Worm (Caenorhabditis elegans) whole organism, late embryonic: ENCODE measurements around the gene lin-15A.

Source experiments
- C08G9.2 ChIP-seq: sonication (generic microtip); optimal IDR thresholded peaks from 2 replicates; lab custom pipeline; 2016; ENCODE audit warnings: mild to moderate bottlenecking, missing genetic modification characterization, moderate library complexity, missing compliant biosample characterization
- F13H6.1 ChIP-seq: sonication (generic microtip); optimal IDR thresholded peaks from 2 replicates; lab custom pipeline; 2016; ENCODE audit warnings: missing genetic modification characterization, missing compliant biosample characterization
- K09A11.1 ChIP-seq: sonication (generic microtip); optimal IDR thresholded peaks from 2 replicates; lab custom pipeline; 2017; ENCODE audit warnings: antibody characterized with exemption, mild to moderate bottlenecking, missing genetic modification characterization, missing compliant biosample characterization; ENCODE audit not compliant: insufficient read depth
- ahr-1 ChIP-seq: sonication (generic microtip); optimal IDR thresholded peaks from 2 replicates; lab custom pipeline; 2016; ENCODE audit warnings: missing genetic modification characterization, missing compliant biosample characterization
- ceh-18 ChIP-seq: sonication (generic microtip); optimal IDR thresholded peaks from 2 replicates; lab custom pipeline; 2016; ENCODE audit warnings: missing genetic modification characterization, missing compliant biosample characterization
- ceh-19 ChIP-seq: fragments of 200-800 bp; sonication (Bioruptor generic); optimal IDR thresholded peaks from 2 replicates; lab custom pipeline; 2018; ENCODE audit warnings: mild to moderate bottlenecking, missing genetic modification characterization, missing compliant biosample characterization
- ceh-2 ChIP-seq: sonication (generic microtip); optimal IDR thresholded peaks from 2 replicates; lab custom pipeline; 2016; ENCODE audit warnings: missing genotype, missing genetic modification characterization, missing compliant biosample characterization
- ceh-22 ChIP-seq: sonication (generic microtip); optimal IDR thresholded peaks from 2 replicates; lab custom pipeline; 2017; ENCODE audit warnings: missing biosample characterization, missing genetic modification characterization
- ceh-24 ChIP-seq: sonication (generic microtip); optimal IDR thresholded peaks from 2 replicates; lab custom pipeline; 2016; ENCODE audit warnings: mild to moderate bottlenecking, missing genetic modification characterization, missing compliant biosample characterization
- ceh-30 ChIP-seq: fragments of 150-350 bp; optimal IDR thresholded peaks from 2 replicates; lab custom pipeline; 2014; ENCODE audit warnings: missing biosample characterization, missing genetic modification characterization
- ceh-31 ChIP-seq: sonication (generic microtip); optimal IDR thresholded peaks from 2 replicates; lab custom pipeline; 2016; ENCODE audit warnings: missing genetic modification characterization, missing compliant biosample characterization
- ceh-34 ChIP-seq: sonication (generic microtip); optimal IDR thresholded peaks from 2 replicates; lab custom pipeline; 2016; ENCODE audit warnings: mild to moderate bottlenecking, missing genetic modification characterization, missing compliant biosample characterization
- ceh-45 ChIP-seq: fragments of 200-800 bp; sonication (Bioruptor generic); IDR thresholded peaks from 2 replicates; pipeline ENCODE4 v1.3.6; 2022; ENCODE audit warnings: missing genetic modification reagents, missing genetic modification characterization, missing compliant biosample characterization
- che-1 ChIP-seq: sonication (generic microtip); optimal IDR thresholded peaks from 2 replicates; lab custom pipeline; 2016; ENCODE audit warnings: mild to moderate bottlenecking, missing genetic modification characterization, missing compliant biosample characterization
- dmd-4 ChIP-seq: sonication (generic microtip); optimal IDR thresholded peaks from 2 replicates; lab custom pipeline; 2016; ENCODE audit warnings: borderline replicate concordance, missing genetic modification characterization, missing compliant biosample characterization
- dve-1 ChIP-seq: sonication (generic microtip); optimal IDR thresholded peaks from 2 replicates; lab custom pipeline; 2017; ENCODE audit warnings: antibody characterized with exemption, mild to moderate bottlenecking, missing genetic modification characterization, missing compliant biosample characterization
- elt-2 ChIP-seq: sonication (generic microtip); optimal IDR thresholded peaks from 2 replicates; lab custom pipeline; 2016; ENCODE audit warnings: missing genetic modification reagents, missing genetic modification characterization, missing compliant biosample characterization
- eyg-1 ChIP-seq: sonication (generic microtip); optimal IDR thresholded peaks from 2 replicates; lab custom pipeline; 2016; ENCODE audit warnings: missing genotype, missing genetic modification characterization, missing compliant biosample characterization
- fax-1 ChIP-seq: sonication (generic microtip); optimal IDR thresholded peaks from 2 replicates; lab custom pipeline; 2016; ENCODE audit warnings: missing genotype, missing genetic modification characterization, missing compliant biosample characterization
- fkh-10 ChIP-seq: fragments of 150-350 bp; optimal IDR thresholded peaks from 2 replicates; lab custom pipeline; 2014; ENCODE audit warnings: missing biosample characterization, missing genetic modification reagents, missing genetic modification characterization
- fkh-6 ChIP-seq: sonication (generic microtip); optimal IDR thresholded peaks from 2 replicates; lab custom pipeline; 2016; ENCODE audit warnings: missing genetic modification characterization, missing compliant biosample characterization
- gmeb-2 ChIP-seq: sonication (generic microtip); optimal IDR thresholded peaks from 2 replicates; lab custom pipeline; 2016; ENCODE audit warnings: missing genetic modification characterization, inconsistent platforms, missing compliant biosample characterization
- hlh-13 ChIP-seq: fragments of 200-800 bp; sonication (Bioruptor generic); optimal IDR thresholded peaks from 2 replicates; lab custom pipeline; 2018; ENCODE audit warnings: mild to moderate bottlenecking, missing genetic modification characterization, missing compliant biosample characterization
- hlh-30 ChIP-seq: sonication (generic microtip); optimal IDR thresholded peaks from 2 replicates; lab custom pipeline; 2017; ENCODE audit warnings: antibody characterized with exemption, missing genetic modification characterization, missing compliant biosample characterization; ENCODE audit not compliant: insufficient read depth
- hlh-6 ChIP-seq: sonication (generic microtip); optimal IDR thresholded peaks from 2 replicates; lab custom pipeline; 2016; ENCODE audit warnings: missing genotype, missing genetic modification characterization, missing compliant biosample characterization
- lim-6 ChIP-seq: sonication (generic microtip); optimal IDR thresholded peaks from 2 replicates; lab custom pipeline; 2016; ENCODE audit warnings: missing genetic modification characterization, missing compliant biosample characterization
- madf-2 ChIP-seq: sonication (generic microtip); optimal IDR thresholded peaks from 2 replicates; lab custom pipeline; 2017; ENCODE audit warnings: missing genetic modification characterization, missing compliant biosample characterization
- mec-3 ChIP-seq: sonication (generic microtip); optimal IDR thresholded peaks from 2 replicates; lab custom pipeline; 2016; ENCODE audit warnings: borderline replicate concordance, missing genetic modification characterization, missing compliant biosample characterization
- nfya-1 ChIP-seq: sonication (generic microtip); optimal IDR thresholded peaks from 2 replicates; lab custom pipeline; 2017; ENCODE audit warnings: missing genetic modification characterization, mild to moderate bottlenecking, missing compliant biosample characterization, antibody characterized with exemption, moderate library complexity
- nhr-11 ChIP-seq: fragments of 150-350 bp; optimal IDR thresholded peaks from 2 replicates; lab custom pipeline; 2014; ENCODE audit warnings: missing biosample characterization, missing genetic modification characterization
- odd-2 ChIP-seq: sonication (generic microtip); optimal IDR thresholded peaks from 2 replicates; lab custom pipeline; 2017; ENCODE audit warnings: antibody characterized with exemption, mild to moderate bottlenecking, missing genetic modification characterization, missing compliant biosample characterization
- pat-9 ChIP-seq: fragments of 200-800 bp; sonication (Bioruptor generic); optimal IDR thresholded peaks from 2 replicates; lab custom pipeline; 2018; ENCODE audit warnings: mild to moderate bottlenecking, missing genetic modification characterization, moderate library complexity, missing compliant biosample characterization
- pha-2 ChIP-seq: sonication (generic microtip); optimal IDR thresholded peaks from 2 replicates; lab custom pipeline; 2017; ENCODE audit warnings: mild to moderate bottlenecking, missing genetic modification characterization, missing compliant biosample characterization
- pros-1 ChIP-seq: fragments of 150-350 bp; optimal IDR thresholded peaks from 2 replicates; lab custom pipeline; 2014; ENCODE audit warnings: missing biosample characterization, missing genetic modification reagents, missing genetic modification characterization
- sdc-2 ChIP-seq: sonication (generic microtip); optimal IDR thresholded peaks from 2 replicates; lab custom pipeline; 2016; ENCODE audit warnings: missing genotype, missing genetic modification characterization, missing compliant biosample characterization
- sox-2 ChIP-seq: fragments of 200-800 bp; sonication (Bioruptor generic); IDR thresholded peaks from 2 replicates; pipeline ENCODE4 v1.3.6; 2022; ENCODE audit warnings: missing genetic modification reagents, missing genetic modification characterization, missing compliant biosample characterization
- sox-4 ChIP-seq: sonication (generic microtip); optimal IDR thresholded peaks from 2 replicates; lab custom pipeline; 2017; ENCODE audit warnings: mild to moderate bottlenecking, missing genetic modification characterization, inconsistent platforms, missing compliant biosample characterization
- syd-9 ChIP-seq: sonication (generic microtip); optimal IDR thresholded peaks from 2 replicates; lab custom pipeline; 2016; ENCODE audit warnings: mild to moderate bottlenecking, missing genetic modification characterization, moderate library complexity, missing compliant biosample characterization
- tbx-2 ChIP-seq: sonication (generic microtip); optimal IDR thresholded peaks from 2 replicates; lab custom pipeline; 2016; ENCODE audit warnings: missing genetic modification characterization, missing compliant biosample characterization
- tbx-7 ChIP-seq: sonication (generic microtip); optimal IDR thresholded peaks from 2 replicates; lab custom pipeline; 2016; ENCODE audit warnings: missing genotype, missing genetic modification characterization, missing compliant biosample characterization
- ttx-3 ChIP-seq: sonication (generic microtip); optimal IDR thresholded peaks from 2 replicates; lab custom pipeline; 2016; ENCODE audit warnings: missing genetic modification reagents, missing genetic modification characterization, missing compliant biosample characterization
- unc-3 ChIP-seq, 2 experiments: fragments of 200-800 bp in 1 of 2; sonication (Bioruptor generic) in 1 of 2; sonication (generic microtip) in 1 of 2; conservative IDR thresholded peaks in 1 of 2; optimal IDR thresholded peaks in 1 of 2; 2 replicates each; pipeline versions ENCODE4 v1.3.6 to Lab custom; 2016 to 2022; ENCODE audit warnings: missing compliant biosample characterization in 2 of 2, missing genetic modification characterization in 2 of 2, missing genetic modification reagents in 1 of 2
- unc-42 ChIP-seq: sonication (generic microtip); optimal IDR thresholded peaks from 2 replicates; lab custom pipeline; 2016; ENCODE audit warnings: missing genotype, missing genetic modification characterization, missing compliant biosample characterization
- unc-55 ChIP-seq: sonication (generic microtip); optimal IDR thresholded peaks from 2 replicates; lab custom pipeline; 2017; ENCODE audit warnings: missing biosample characterization, missing genetic modification reagents, missing genetic modification characterization
- zip-5 ChIP-seq: sonication (generic microtip); optimal IDR thresholded peaks from 2 replicates; lab custom pipeline; 2016; ENCODE audit warnings: missing genetic modification characterization, missing compliant biosample characterization

lin-15A gene

DNA sequence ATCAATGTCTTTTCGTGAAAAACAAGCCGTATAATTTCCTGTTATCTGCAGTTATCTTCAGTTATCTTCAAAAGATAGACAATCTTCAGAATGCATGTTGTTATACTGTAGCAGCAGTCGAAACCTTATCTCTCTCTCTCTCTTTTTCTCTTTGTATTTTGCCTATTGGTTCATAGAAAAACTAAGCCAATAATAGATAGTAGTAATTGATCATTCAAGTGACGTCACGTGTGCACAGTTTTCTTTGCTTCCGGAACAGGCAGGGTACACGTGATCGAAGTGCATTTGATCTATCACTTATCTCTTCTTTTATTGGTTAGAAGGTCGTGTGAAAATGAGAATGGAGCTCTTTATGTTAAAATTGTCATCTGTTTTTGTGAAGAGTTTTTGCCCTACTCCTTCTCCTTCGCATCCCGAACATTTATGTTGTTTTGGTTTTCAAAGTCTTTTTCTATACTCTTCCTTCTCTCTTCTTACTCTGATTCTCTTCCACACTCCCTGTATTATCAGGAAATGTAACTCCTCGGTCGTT lies 27.1 kb upstream of the lin-15A start:
- TF ChIP-seq hlh-30 (peak; percentile 33), elt-2 (tag; lab: Kevin White, UChicago) (peak; percentile 66), syd-9 (no peak), ceh-19 (GFP tag; lab: Kevin White, UChicago) (no peak)

DNA sequence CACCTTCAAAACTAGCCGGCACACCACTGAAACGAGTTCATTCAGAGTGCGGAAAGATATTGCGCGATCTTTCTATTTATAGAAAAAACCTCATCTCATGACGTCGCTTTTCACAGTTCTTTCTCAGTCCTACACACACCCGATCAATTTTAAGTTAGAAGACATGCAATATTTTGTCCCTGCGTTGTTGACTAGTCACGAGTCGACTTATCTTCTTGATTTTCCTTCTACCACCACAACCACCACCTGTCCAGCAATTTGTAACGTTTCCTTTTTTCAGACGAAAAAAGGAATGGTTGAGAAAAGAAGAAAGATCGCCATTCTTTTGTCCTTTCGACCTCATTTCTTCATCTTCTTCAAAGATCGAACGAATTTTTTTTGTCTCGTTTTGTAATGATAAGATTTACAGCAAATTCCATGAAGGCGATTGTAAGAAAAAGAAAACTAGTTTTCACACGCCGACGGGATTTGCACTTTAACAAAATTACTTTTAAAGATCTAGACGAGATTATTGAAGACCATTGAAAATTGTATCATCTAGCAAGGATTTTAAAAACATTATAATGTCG lies 25.6 kb upstream of the lin-15A start:
- TF ChIP-seq ceh-18 (no peak), pros-1 (tag; lab: Kevin White, UChicago) (no peak)

DNA sequence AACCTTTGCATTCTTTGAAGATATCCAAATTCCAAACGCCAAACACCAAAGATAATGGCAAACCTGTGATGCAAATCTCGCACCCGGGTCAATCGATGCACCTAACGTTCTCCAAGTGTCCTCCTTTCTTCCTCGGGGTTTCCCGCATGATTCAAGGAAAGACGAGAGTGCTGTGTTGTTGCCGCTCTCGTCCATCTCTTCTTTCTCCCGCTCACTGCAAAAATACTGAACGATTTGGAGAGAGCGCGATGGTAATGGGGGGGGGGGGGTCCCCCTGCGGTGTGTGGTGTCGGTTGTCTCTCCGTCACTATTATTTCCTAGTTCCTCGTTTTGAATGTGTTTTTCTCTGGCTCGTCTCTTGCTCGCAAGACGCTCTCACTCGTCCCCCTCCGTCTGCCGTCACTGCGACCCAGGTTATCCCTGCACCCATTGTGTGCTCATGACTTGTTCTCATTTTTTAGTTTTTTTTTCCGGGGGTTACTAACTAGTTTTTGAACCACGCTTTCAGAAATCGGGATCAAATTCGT lies 24.3 kb upstream of the lin-15A start:
- peak; percentile 76 for TF ChIP-seq unc-42 (tag; lab: Kevin White, UChicago)
- peak; percentile 97 for TF ChIP-seq ceh-34 (tag; lab: Kevin White, UChicago)
- TF ChIP-seq ceh-24 = no peak
- TF ChIP-seq che-1 = no peak
- peak; percentile 82 for TF ChIP-seq nfya-1 (tag; lab: Kevin White, UChicago)
- peak; percentile 39; the same call in 1 of the 2 replicates for TF ChIP-seq unc-3 (GFP tag; conservative IDR thresholded peaks at IDR 0.05; lab: Robert Waterston, UW)
- TF ChIP-seq unc-3 (tag; optimal IDR thresholded peaks at IDR 0.05; lab: Kevin White, UChicago) = no peak
- peak; percentile 52 for TF ChIP-seq sox-2 (GFP tag; lab: Robert Waterston, UW)
- peak; percentile 64 for TF ChIP-seq hlh-6 (tag; lab: Kevin White, UChicago)
- TF ChIP-seq hlh-30 = peak; percentile 85
- peak; percentile 47 for TF ChIP-seq ttx-3
- no peak for TF ChIP-seq odd-2 (tag; lab: Kevin White, UChicago)
- TF ChIP-seq ceh-19 (GFP tag; lab: Kevin White, UChicago) = peak; percentile 83
- peak; percentile 50 for TF ChIP-seq pha-2
- TF ChIP-seq eyg-1 (tag; lab: Kevin White, UChicago) = no peak
- peak; percentile 94 for TF ChIP-seq tbx-2 (tag; lab: Kevin White, UChicago)
- TF ChIP-seq nhr-11 = no peak
- peak; percentile 4 for TF ChIP-seq dve-1
- TF ChIP-seq unc-55 (GFP tag; lab: Kevin White, UChicago) = peak; percentile 63
- TF ChIP-seq tbx-7 (tag; lab: Kevin White, UChicago) = no peak
- TF ChIP-seq pat-9 (tag; lab: Kevin White, UChicago) = peak; percentile 17
- TF ChIP-seq madf-2 (tag; lab: Kevin White, UChicago) = peak; percentile 31
- no peak for TF ChIP-seq ahr-1 (tag; lab: Kevin White, UChicago)
- TF ChIP-seq lim-6 (tag; lab: Kevin White, UChicago) = no peak
- TF ChIP-seq sdc-2 (tag; lab: Kevin White, UChicago) = peak; percentile 86
- TF ChIP-seq dmd-4 = no peak
- no peak for TF ChIP-seq C08G9.2 (tag; lab: Kevin White, UChicago)
- peak; percentile 75 for TF ChIP-seq pros-1 (tag; lab: Kevin White, UChicago)
- TF ChIP-seq sox-4 (tag; lab: Kevin White, UChicago) = no peak
- TF ChIP-seq hlh-13 (GFP tag; lab: Kevin White, UChicago) = no peak
- no peak for TF ChIP-seq fkh-6 (tag; lab: Kevin White, UChicago)
- TF ChIP-seq gmeb-2 (tag; lab: Kevin White, UChicago) = peak; percentile 26
- no peak for TF ChIP-seq mec-3 (tag; lab: Kevin White, UChicago)
- peak; percentile 58 for TF ChIP-seq syd-9
- TF ChIP-seq zip-5 (tag; lab: Kevin White, UChicago) = no peak
- TF ChIP-seq ceh-31 (tag; lab: Kevin White, UChicago) = peak; percentile 97
- TF ChIP-seq F13H6.1 (tag; lab: Kevin White, UChicago) = peak; percentile 92
- no peak for TF ChIP-seq fkh-10
- TF ChIP-seq K09A11.1 (tag; lab: Kevin White, UChicago) = peak; percentile 59
- peak; percentile 68 for TF ChIP-seq ceh-2 (tag; lab: Kevin White, UChicago)
- peak; percentile 63 for TF ChIP-seq ceh-30
- peak; percentile 94 for TF ChIP-seq ceh-18
- peak; percentile 14 for TF ChIP-seq fax-1 (tag; lab: Kevin White, UChicago)
- TF ChIP-seq ceh-22 (tag; lab: Kevin White, UChicago) = no peak
- TF ChIP-seq ceh-45 (GFP tag; lab: Robert Waterston, UW) = 0 out of 2 replicates have a peak, but pooled peaks have one; percentile 25
